Worm (Caenorhabditis elegans) whole organism, L1 larva: ENCODE data around the gene kqt-1.

Experiments used
- alr-1 ChIP-seq: fragments of 200-800 bp; sonication (Bioruptor generic); optimal IDR thresholded peaks from 2 replicates; lab custom pipeline; 2018; ENCODE audit warnings: borderline replicate concordance, mild to moderate bottlenecking, missing genetic modification characterization, missing compliant biosample characterization
- blmp-1 ChIP-seq: fragments of 150-350 bp; optimal IDR thresholded peaks from 2 replicates; lab custom pipeline; 2014; ENCODE audit warnings: missing biosample characterization, missing genetic modification characterization
- ceh-82 ChIP-seq, 3 experiments: fragments of 150-350 bp in 1 of 3; sonication (generic microtip) in 2 of 3; optimal IDR thresholded peaks; 2 replicates each; lab custom pipeline; 2014 to 2017; ENCODE audit warnings: missing biosample characterization in 3 of 3, missing genetic modification characterization in 3 of 3
- elt-2 ChIP-seq: sonication (generic microtip); optimal IDR thresholded peaks from 2 replicates; lab custom pipeline; 2016; ENCODE audit warnings: missing genetic modification characterization, mild to moderate bottlenecking, inconsistent platforms, missing compliant biosample characterization, missing genetic modification reagents
- lin-13 ChIP-seq: fragments of 150-350 bp; optimal IDR thresholded peaks from 2 replicates; lab custom pipeline; 2014; ENCODE audit warnings: missing biosample characterization, missing genetic modification reagents, missing genetic modification characterization
- nhr-12 ChIP-seq: sonication (generic microtip); optimal IDR thresholded peaks from 2 replicates; lab custom pipeline; 2017; ENCODE audit warnings: missing biosample characterization, missing genetic modification characterization
- nhr-20 ChIP-seq: sonication (generic microtip); optimal IDR thresholded peaks from 2 replicates; lab custom pipeline; 2016; ENCODE audit warnings: mild to moderate bottlenecking, missing genetic modification characterization, missing compliant biosample characterization
- nhr-237 ChIP-seq: fragments of 150-350 bp; optimal IDR thresholded peaks from 2 replicates; lab custom pipeline; 2014; ENCODE audit warnings: missing biosample characterization, missing genetic modification characterization
- pqm-1 ChIP-seq: sonication (generic microtip); optimal IDR thresholded peaks from 3 replicates; lab custom pipeline; 2017; ENCODE audit warnings: missing biosample characterization, missing genetic modification characterization
- sox-4 ChIP-seq: sonication (generic microtip); optimal IDR thresholded peaks from 2 replicates; lab custom pipeline; 2016; ENCODE audit warnings: missing genetic modification characterization, missing compliant biosample characterization
- unc-130 ChIP-seq: fragments of 150-350 bp; optimal IDR thresholded peaks from 2 replicates; lab custom pipeline; 2017; ENCODE audit warnings: missing biosample characterization, missing genetic modification characterization, inconsistent platforms
- unc-62 ChIP-seq: fragments of 150-350 bp; optimal IDR thresholded peaks from 2 replicates; lab custom pipeline; 2014; ENCODE audit warnings: missing biosample characterization, missing genetic modification reagents, missing genetic modification characterization

DNA sequence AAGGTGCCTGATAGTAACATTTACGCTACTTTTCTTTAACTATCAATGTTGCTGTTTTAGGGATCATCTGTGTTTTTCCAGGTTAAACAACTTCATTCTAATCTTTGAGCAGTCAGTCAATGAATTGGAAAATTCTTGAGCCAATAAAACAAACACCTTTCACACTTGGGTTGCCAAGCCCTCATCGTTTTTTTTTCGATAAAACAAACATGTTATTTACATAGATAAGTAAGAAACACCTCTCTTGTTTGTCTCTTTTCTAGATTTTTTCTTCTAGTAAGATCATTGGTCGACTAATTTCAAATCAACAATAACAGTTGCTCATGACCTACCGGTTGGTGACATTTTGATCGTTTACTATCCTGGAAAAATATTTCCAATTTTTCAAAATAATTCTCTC is 16.8 kb upstream of the kqt-1 start:
- TF ChIP-seq unc-130 (tag; lab: Kevin White, UChicago), result no peak
- no peak for TF ChIP-seq blmp-1
- no peak for TF ChIP-seq pqm-1 (tag; lab: Kevin White, UChicago)
- no peak for TF ChIP-seq ceh-82 (tag; optimal IDR thresholded peaks at IDR 0.05; lab: Kevin White, UChicago)
- TF ChIP-seq unc-62 (GFP tag; lab: Kevin White, UChicago), result no peak
- no peak for TF ChIP-seq lin-13 (GFP tag; lab: Kevin White, UChicago)
- no peak for TF ChIP-seq nhr-237 (tag; lab: Kevin White, UChicago)
- TF ChIP-seq nhr-12 (tag; lab: Kevin White, UChicago), result no peak
- no peak for TF ChIP-seq nhr-20
- no peak for TF ChIP-seq elt-2 (tag; lab: Kevin White, UChicago)
- no peak for TF ChIP-seq alr-1 (tag; lab: Kevin White, UChicago)
- no peak for TF ChIP-seq sox-4 (tag; lab: Kevin White, UChicago)
